Fruit fly (Drosophila melanogaster): ENCODE results near the gene CG42502.
A peak's percentile ranks its signal among the peaks of the same experiment; 100 is the strongest.

The CG42502 gene

DNA sequence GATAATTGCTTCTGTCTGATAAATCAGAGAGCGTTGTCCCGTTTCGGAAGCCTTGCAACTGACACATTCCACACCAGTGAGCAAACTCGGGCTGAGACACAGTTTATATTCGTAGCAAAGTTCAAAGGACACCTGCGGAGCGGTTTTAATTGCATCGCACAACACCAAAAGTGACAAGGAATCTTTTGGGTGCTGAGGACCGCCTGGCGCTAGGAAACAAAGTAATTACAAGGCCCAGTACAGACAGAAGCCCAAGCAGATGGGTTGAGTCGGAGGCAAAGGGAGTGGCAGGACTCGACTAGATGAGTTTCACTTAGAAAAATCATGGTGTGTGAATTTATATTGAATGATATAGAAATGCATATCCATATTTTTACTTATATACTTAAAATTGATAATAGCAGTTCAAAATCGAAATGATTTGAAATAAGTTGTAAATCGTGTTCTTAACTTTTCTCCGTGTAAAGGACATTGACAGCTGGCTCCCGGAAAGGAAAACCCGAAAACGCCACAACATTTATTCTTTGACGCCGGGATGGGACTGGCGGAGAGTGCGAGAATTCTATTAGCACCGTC is 2.2 kb downstream of the CG42502 start (continued):
- TF ChIP-seq schlank (tag; optimal IDR thresholded peaks at IDR 0.05) (no peak), tap (tag; optimal IDR thresholded peaks at IDR 0.05) (peak; percentile 20), sens (GFP tag) (peak; percentile 65), abd-A (tag; optimal IDR thresholded peaks at IDR 0.05) (no peak), Eip74EF (GFP tag; optimal IDR thresholded peaks at IDR 0.05) (no peak), stwl (tag; optimal IDR thresholded peaks at IDR 0.05) (no peak), mld (GFP tag; IDR thresholded peaks at IDR 0.05; ENCODE audit: partially characterized antibody) (no peak), CG14965 (GFP tag; optimal IDR thresholded peaks at IDR 0.05; ENCODE audit: borderline replicate concordance) (no peak), Chrac-16 (GFP tag; optimal IDR thresholded peaks at IDR 0.05) (peak; percentile 10), gce (GFP tag; IDR thresholded peaks at IDR 0.05) (0 out of 3 replicates have a peak, but pooled peaks have one; percentile 40), CG6765 (GFP tag; optimal IDR thresholded peaks at IDR 0.05) (no peak), pzg (GFP tag; optimal IDR thresholded peaks at IDR 0.05) (no peak), CG14667 (GFP tag; IDR thresholded peaks at IDR 0.05) (no peak), CG11504 (tag; optimal IDR thresholded peaks at IDR 0.05) (peak; percentile 47), dpn (GFP tag; optimal IDR thresholded peaks at IDR 0.05) (no peak), Ravus (GFP tag; IDR thresholded peaks at IDR 0.05) (no peak), Meics (GFP tag; optimal IDR thresholded peaks at IDR 0.05) (no peak), Neu2 (GFP tag; optimal IDR thresholded peaks at IDR 0.05; ENCODE audit: borderline replicate concordance) (no peak), CG8089 (GFP tag; optimal IDR thresholded peaks at IDR 0.05) (no peak), CG3163 (GFP tag; optimal IDR thresholded peaks at IDR 0.05) (no peak), dan (GFP tag; IDR thresholded peaks at IDR 0.05) (no peak), CG6813 (GFP tag; optimal IDR thresholded peaks at IDR 0.05) (no peak), CG14014 (GFP tag; IDR thresholded peaks at IDR 0.05) (no peak), ara (GFP tag; IDR thresholded peaks at IDR 0.05) (peak; percentile 48; the same call in 1 of the 2 replicates), CG18476 (GFP tag; optimal IDR thresholded peaks at IDR 0.05) (no peak), CG42726 (GFP tag; IDR thresholded peaks at IDR 0.05; ENCODE audit: partially characterized antibody) (no peak), CG17829 (tag; optimal IDR thresholded peaks at IDR 0.05) (peak; percentile 46), CG8924 (tag; optimal IDR thresholded peaks at IDR 0.05) (peak; percentile 38), bigmax (GFP tag; optimal IDR thresholded peaks at IDR 0.05) (no peak), CG30431 (GFP tag; optimal IDR thresholded peaks at IDR 0.05) (no peak), gsb-n (tag; optimal IDR thresholded peaks at IDR 0.05) (no peak), CG4730 (GFP tag; IDR thresholded peaks at IDR 0.05) (no peak), grn (GFP tag; optimal IDR thresholded peaks at IDR 0.05) (no peak), peb (GFP tag; IDR thresholded peaks at IDR 0.05) (no peak), wek (GFP tag; optimal IDR thresholded peaks at IDR 0.05) (no peak), CG43689 (GFP tag; IDR thresholded peaks at IDR 0.05) (no peak), pnt (GFP tag; optimal IDR thresholded peaks at IDR 0.05) (no peak), ro (GFP tag; IDR thresholded peaks at IDR 0.05) (no peak), CG2678 (tag; optimal IDR thresholded peaks at IDR 0.05) (peak; percentile 47), CG6683 (GFP tag; optimal IDR thresholded peaks at IDR 0.05) (no peak), zfh2 (GFP tag; optimal IDR thresholded peaks at IDR 0.05) (no peak), CG34422 (GFP tag; IDR thresholded peaks at IDR 0.05) (no peak), HLH54F (GFP tag; optimal IDR thresholded peaks at IDR 0.05) (no peak), CG12219 (GFP tag; optimal IDR thresholded peaks at IDR 0.05) (no peak), CG8944 (GFP tag; optimal IDR thresholded peaks at IDR 0.05) (no peak), Ssrp (tag; optimal IDR thresholded peaks at IDR 0.05) (peak; percentile 1), caup (GFP tag; optimal IDR thresholded peaks at IDR 0.05; ENCODE audit: severe bottlenecking) (no peak), Xbp1 (GFP tag; optimal IDR thresholded peaks at IDR 0.05) (no peak), CG4707 (GFP tag; optimal IDR thresholded peaks at IDR 0.05) (no peak), CG1529 (GFP tag; optimal IDR thresholded peaks at IDR 0.05) (no peak)
